In the genomic region with DNA sequence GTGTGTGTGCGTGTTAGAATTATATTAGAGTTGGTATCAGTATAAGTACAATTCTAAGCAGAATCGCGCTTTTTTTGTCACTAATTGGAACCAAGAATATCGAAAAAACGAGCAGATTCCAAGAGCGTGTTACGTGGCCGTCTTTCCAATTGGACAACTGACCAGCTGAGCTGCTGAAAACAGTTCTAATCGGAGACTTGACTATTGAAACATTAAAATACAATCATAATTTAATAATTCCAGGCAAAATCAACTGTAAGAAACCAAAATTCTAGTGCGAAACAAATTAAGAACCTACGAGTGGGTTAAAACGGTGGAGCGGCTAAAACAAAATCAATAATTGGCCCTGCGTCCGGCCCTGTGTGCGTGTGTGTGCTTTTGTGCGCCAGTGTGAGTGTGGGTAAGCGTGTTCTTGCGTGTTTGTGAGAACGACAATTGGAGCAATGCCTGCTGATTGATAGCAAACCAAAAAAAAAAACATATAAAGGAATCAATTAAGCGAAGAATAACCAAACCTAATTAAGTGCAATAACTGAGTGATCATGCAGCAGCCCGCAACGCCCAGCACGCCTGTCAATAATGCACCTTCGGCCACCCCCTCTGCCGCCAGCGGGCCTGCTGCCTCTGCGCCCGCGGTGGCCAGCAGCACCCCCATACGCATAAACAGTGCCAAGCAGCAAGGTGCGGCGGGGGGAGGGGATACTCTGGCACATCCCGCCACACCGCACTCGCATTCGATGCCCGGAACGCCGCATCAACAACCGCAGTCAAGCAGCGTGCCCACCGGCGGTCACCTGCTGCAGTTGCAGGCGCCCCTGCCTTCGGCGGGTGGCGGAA, we compare ENCODE assay signal across 5 fruit fly cellular contexts.
A peak's percentile ranks its signal among the peaks of the same experiment; 100 is the strongest.
TF ChIP-seq lines count a peak whose summit lies in the region.

No protein-coding gene starts in this region.

- TF ChIP-seq CTCF in whole organism, embryonic (GFP tag; optimal IDR thresholded peaks at IDR 0.05; lab: Kevin White, UChicago): no peak

TF ChIP-seq in whole organism, adult, 20 proteins besides CTCF, POLR2A, EP300 and RAD21:
- no peak for TF ChIP-seq CG7045 (GFP tag; optimal IDR thresholded peaks at IDR 0.05; lab: Kevin White, UChicago)
- TF ChIP-seq bab1 (GFP tag; optimal IDR thresholded peaks at IDR 0.05; lab: Kevin White, UChicago): no peak
- peak; percentile 12 for TF ChIP-seq Mnt (GFP tag; optimal IDR thresholded peaks at IDR 0.05; lab: Kevin White, UChicago)
- no peak for TF ChIP-seq ovo (GFP tag; optimal IDR thresholded peaks at IDR 0.05; lab: Kevin White, UChicago)
TF ChIP-seq in whole organism, adult: peak in this region for 1.

TF ChIP-seq in whole organism, embryonic, 481 proteins besides CTCF, POLR2A, EP300 and RAD21 (continues in another document):
- no peak for TF ChIP-seq Trl (optimal IDR thresholded peaks at IDR 0.05; lab: Kevin White, UChicago)
- TF ChIP-seq Trl (GFP tag; optimal IDR thresholded peaks at IDR 0.05; lab: Kevin White, UChicago): no peak
- no peak for TF ChIP-seq ftz-f1 (GFP tag; optimal IDR thresholded peaks at IDR 0.05; lab: Kevin White, UChicago)
- TF ChIP-seq al (GFP tag; IDR thresholded peaks at IDR 0.05; lab: Robert Waterston, UW): 0 out of 2 replicates have a peak, but pooled peaks have one; percentile 13
- TF ChIP-seq Sry-δ (GFP tag; optimal IDR thresholded peaks at IDR 0.05; lab: Kevin White, UChicago): no peak
- 0 out of 2 replicates have a peak, but pooled peaks have one; percentile 44 for TF ChIP-seq CG5953 (GFP tag; IDR thresholded peaks at IDR 0.05; lab: Robert Waterston, UW)
- no peak for TF ChIP-seq Deaf1 (tag; optimal IDR thresholded peaks at IDR 0.05; lab: Kevin White, UChicago)
- TF ChIP-seq Usf (GFP tag; optimal IDR thresholded peaks at IDR 0.05; lab: Kevin White, UChicago): no peak
- 0 out of 3 replicates have a peak, but pooled peaks have one; percentile 11 for TF ChIP-seq gce (GFP tag; IDR thresholded peaks at IDR 0.05; lab: Robert Waterston, UW)
- TF ChIP-seq Hey (tag; optimal IDR thresholded peaks at IDR 0.05; lab: Kevin White, UChicago): no peak
- peak; percentile 65 for TF ChIP-seq Med (GFP tag; lab: Kevin White, UChicago)
- TF ChIP-seq CG1233 (GFP tag; optimal IDR thresholded peaks at IDR 0.05; lab: Kevin White, UChicago): peak; percentile 12
- TF ChIP-seq pb (GFP tag; optimal IDR thresholded peaks at IDR 0.05; lab: Kevin White, UChicago): no peak
- TF ChIP-seq zen (tag; optimal IDR thresholded peaks at IDR 0.05; lab: Kevin White, UChicago): peak; percentile 30
- TF ChIP-seq HHEX (GFP tag; optimal IDR thresholded peaks at IDR 0.05; lab: Kevin White, UChicago): peak; percentile 31
- TF ChIP-seq prd (optimal IDR thresholded peaks at IDR 0.05; lab: Kevin White, UChicago): no peak
- TF ChIP-seq prd (GFP tag; IDR thresholded peaks at IDR 0.05; lab: Robert Waterston, UW): no peak
- TF ChIP-seq chinmo (GFP tag; IDR thresholded peaks at IDR 0.05; lab: Robert Waterston, UW; ENCODE audit: partially characterized antibody): 0 out of 4 replicates have a peak, but pooled peaks have one; percentile 59

TF ChIP-seq in whole organism, prepupa, 60 proteins besides CTCF, POLR2A, EP300 and RAD21:
- TF ChIP-seq Eip78C (GFP tag; lab: Kevin White, UChicago) (peak; percentile 33), CG8632 (GFP tag; optimal IDR thresholded peaks at IDR 0.05; lab: Kevin White, UChicago) (no peak), CG3919 (GFP tag; optimal IDR thresholded peaks at IDR 0.05; lab: Kevin White, UChicago) (no peak), svp (GFP tag; lab: Kevin White, UChicago) (peak; percentile 66), CG7368 (GFP tag; optimal IDR thresholded peaks at IDR 0.05; lab: Kevin White, UChicago) (no peak), esn (GFP tag; optimal IDR thresholded peaks at IDR 0.05; lab: Kevin White, UChicago) (peak; percentile 3), Sox14 (GFP tag; optimal IDR thresholded peaks at IDR 0.05; lab: Kevin White, UChicago) (no peak), CG11902 (GFP tag; optimal IDR thresholded peaks at IDR 0.05; lab: Kevin White, UChicago) (peak; percentile 31), CG11294 (GFP tag; IDR thresholded peaks at IDR 0.05; lab: Robert Waterston, UW) (peak; percentile 6; the same call in 1 of the 2 replicates), net (GFP tag; optimal IDR thresholded peaks at IDR 0.05; lab: Kevin White, UChicago) (no peak), CG6163 (GFP tag; IDR thresholded peaks at IDR 0.05; lab: Robert Waterston, UW) (peak; percentile 13; the same call in 1 of the 3 replicates), Lpt (GFP tag; optimal IDR thresholded peaks at IDR 0.05; lab: Kevin White, UChicago) (no peak), CG1621 (tag; optimal IDR thresholded peaks at IDR 0.05; lab: Kevin White, UChicago) (no peak)

TF ChIP-seq in whole organism, pupa, 21 proteins besides CTCF, POLR2A, EP300 and RAD21:
- TF ChIP-seq CG32121 (GFP tag; IDR thresholded peaks at IDR 0.05; lab: Robert Waterston, UW) (0 out of 2 replicates have a peak, but pooled peaks have one; percentile 7), CG13204 (GFP tag; optimal IDR thresholded peaks at IDR 0.05; lab: Kevin White, UChicago) (peak; percentile 86), CG10348 (GFP tag; IDR thresholded peaks at IDR 0.05; lab: Robert Waterston, UW) (no peak), EcR (GFP tag; optimal IDR thresholded peaks at IDR 0.05; lab: Kevin White, UChicago) (no peak), Snoo (tag; optimal IDR thresholded peaks at IDR 0.05; lab: Kevin White, UChicago) (no peak), fd96Ca (GFP tag; IDR thresholded peaks at IDR 0.05; lab: Robert Waterston, UW) (no peak), CG17806 (tag; optimal IDR thresholded peaks at IDR 0.05; lab: Kevin White, UChicago) (no peak)

TF ChIP-seq in whole organism, wandering third instar larva, 38 proteins besides CTCF, POLR2A, EP300 and RAD21:
- TF ChIP-seq CrebA (GFP tag; optimal IDR thresholded peaks at IDR 0.05; lab: Kevin White, UChicago; ENCODE audit: borderline replicate concordance): peak; percentile 52
- TF ChIP-seq N (GFP tag; optimal IDR thresholded peaks at IDR 0.05; lab: Kevin White, UChicago): peak; percentile 49
- no peak for TF ChIP-seq Sp1 (GFP tag; optimal IDR thresholded peaks at IDR 0.05; lab: Kevin White, UChicago)
- TF ChIP-seq Dfd (GFP tag; optimal IDR thresholded peaks at IDR 0.05; lab: Kevin White, UChicago): peak; percentile 50
- no peak for TF ChIP-seq sage (GFP tag; optimal IDR thresholded peaks at IDR 0.05; lab: Kevin White, UChicago)
- no peak for TF ChIP-seq Jra (GFP tag; optimal IDR thresholded peaks at IDR 0.05; lab: Kevin White, UChicago)
- peak in 1 of 2 experiments; percentile 6 for TF ChIP-seq foxo (GFP tag; optimal IDR thresholded peaks at IDR 0.05; lab: Kevin White, UChicago)
- peak; percentile 40 for TF ChIP-seq h (GFP tag; optimal IDR thresholded peaks at IDR 0.05; lab: Kevin White, UChicago)
- no peak for TF ChIP-seq Abd-B (GFP tag; optimal IDR thresholded peaks at IDR 0.05; lab: Kevin White, UChicago)
- no peak for TF ChIP-seq Hr83 (GFP tag; optimal IDR thresholded peaks at IDR 0.05; lab: Kevin White, UChicago; ENCODE audit: poor library complexity, severe bottlenecking)
- TF ChIP-seq jim (GFP tag; optimal IDR thresholded peaks at IDR 0.05; lab: Kevin White, UChicago): no peak
- TF ChIP-seq Hr78 (GFP tag; optimal IDR thresholded peaks at IDR 0.05; lab: Kevin White, UChicago): no peak
- TF ChIP-seq fru (GFP tag; optimal IDR thresholded peaks at IDR 0.05; lab: Kevin White, UChicago): peak; percentile 26
- peak; percentile 26 for TF ChIP-seq OdsH (GFP tag; optimal IDR thresholded peaks at IDR 0.05; lab: Kevin White, UChicago)
- peak; percentile 14 for TF ChIP-seq ey (GFP tag; optimal IDR thresholded peaks at IDR 0.05; lab: Kevin White, UChicago)
